Worm (Caenorhabditis elegans): ENCODE results near the gene glb-5.

- TF ChIP-seq ceh-82 (tag; optimal IDR thresholded peaks at IDR 0.05): no peak
- no peak for TF ChIP-seq sptf-1 (tag; optimal IDR thresholded peaks at IDR 0.05)
- TF ChIP-seq ztf-4 (tag; optimal IDR thresholded peaks at IDR 0.05): no peak
Observed at ce11 chrV:5538500-5538899, 20.2 kb upstream of the glb-5 start, which contains the start of gene cft-1.
